Fruit fly (Drosophila melanogaster): ENCODE data around the gene EMC2B.

The EMC2B gene

DNA sequence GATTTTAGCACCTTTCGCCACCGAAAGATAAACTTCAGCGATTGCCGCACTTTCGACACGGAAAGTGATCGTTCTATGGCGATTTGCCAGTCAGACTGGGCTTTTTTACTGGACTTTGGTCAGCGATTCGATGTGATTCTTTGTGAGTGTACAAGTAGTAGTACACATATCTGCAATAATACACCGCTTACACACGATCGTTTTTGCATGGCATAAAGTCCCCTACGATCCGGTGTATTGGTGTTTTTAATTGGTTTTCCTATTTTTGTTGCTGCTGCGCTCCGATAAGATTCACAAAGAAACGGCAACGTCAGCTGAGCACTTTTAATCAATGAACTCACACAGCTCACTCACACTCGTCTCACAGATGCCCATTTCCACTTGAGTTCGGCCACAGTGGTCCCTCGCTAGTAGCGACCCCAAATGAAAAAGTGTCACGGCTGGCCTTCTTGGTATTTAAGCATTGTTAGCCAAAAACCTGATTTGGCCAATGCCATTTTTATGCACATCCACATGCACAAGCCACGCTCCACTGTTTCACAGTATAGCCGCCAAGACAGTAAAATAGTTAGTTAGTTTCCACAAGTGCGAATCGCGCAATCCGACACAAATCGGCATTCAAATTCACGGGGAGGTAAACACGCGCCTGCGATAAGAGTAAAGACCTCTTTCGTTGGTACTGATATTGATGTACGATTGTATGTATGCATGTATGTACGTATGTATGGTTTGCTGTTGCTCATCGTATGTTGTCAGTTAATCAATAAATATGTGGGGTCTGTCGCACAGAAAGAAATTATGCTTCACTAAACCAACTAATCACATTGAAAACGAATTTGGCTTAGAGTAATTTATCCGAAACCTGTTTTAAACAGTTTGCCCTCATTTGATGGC, 5.2 kb downstream of the EMC2B start (continued):
- TF ChIP-seq pita (GFP tag; optimal IDR thresholded peaks at IDR 0.05) (no peak), exex (tag; optimal IDR thresholded peaks at IDR 0.05) (peak; percentile 96), Six4 (GFP tag; optimal IDR thresholded peaks at IDR 0.05) (peak; percentile 62), CG13296 (GFP tag; optimal IDR thresholded peaks at IDR 0.05) (peak; percentile 95), crp (GFP tag; optimal IDR thresholded peaks at IDR 0.05) (peak in 1 of 2 experiments; percentile 62), Gsc (GFP tag; IDR thresholded peaks at IDR 0.05) (no peak), btn (GFP tag; optimal IDR thresholded peaks at IDR 0.05) (peak; percentile 86), h (optimal IDR thresholded peaks at IDR 0.05) (no peak), CG17612 (GFP tag; IDR thresholded peaks at IDR 0.05) (peak; percentile 96), CHES-1-like (GFP tag; optimal IDR thresholded peaks at IDR 0.05) (peak; percentile 97), cato (GFP tag; optimal IDR thresholded peaks at IDR 0.05; ENCODE audit: borderline replicate concordance) (peak; percentile 57), lilli (GFP tag; optimal IDR thresholded peaks at IDR 0.05) (peak; percentile 98), kah (GFP tag; optimal IDR thresholded peaks at IDR 0.05) (peak; percentile 36), Doc2 (GFP tag; IDR thresholded peaks at IDR 0.05) (peak; percentile 92), cas (GFP tag; IDR thresholded peaks at IDR 0.05) (peak; percentile 92), gem (tag; optimal IDR thresholded peaks at IDR 0.05) (peak; percentile 91), Taf1 (GFP tag; IDR thresholded peaks at IDR 0.05) (peak; percentile 96), CG9727 (GFP tag; optimal IDR thresholded peaks at IDR 0.05) (peak; percentile 86), CG4820 (GFP tag; optimal IDR thresholded peaks at IDR 0.05) (peak; percentile 70), Dll (GFP tag; IDR thresholded peaks at IDR 0.05; ENCODE audit: partially characterized antibody) (no peak), CG31224 (GFP tag; IDR thresholded peaks at IDR 0.05) (peak; percentile 94), CG9797 (GFP tag; optimal IDR thresholded peaks at IDR 0.05) (peak; percentile 12), Hand (GFP tag; optimal IDR thresholded peaks at IDR 0.05) (peak; percentile 95), lab (GFP tag; optimal IDR thresholded peaks at IDR 0.05) (peak; percentile 97), CG15514 (GFP tag; optimal IDR thresholded peaks at IDR 0.05) (peak; percentile 92), HLH3B (GFP tag; IDR thresholded peaks at IDR 0.05) (peak; percentile 88), Fer3 (tag; optimal IDR thresholded peaks at IDR 0.05) (peak; percentile 95), phol (tag; optimal IDR thresholded peaks at IDR 0.05) (peak; percentile 77), z (GFP tag; IDR thresholded peaks at IDR 0.05) (peak; percentile 88), dpn (GFP tag; optimal IDR thresholded peaks at IDR 0.05) (peak; percentile 97), Opbp (GFP tag; IDR thresholded peaks at IDR 0.05; ENCODE audit: partially characterized antibody) (no peak), Ssrp (tag; optimal IDR thresholded peaks at IDR 0.05) (peak; percentile 77), CG18476 (GFP tag; optimal IDR thresholded peaks at IDR 0.05) (peak; percentile 82), jing (GFP tag; optimal IDR thresholded peaks at IDR 0.05) (peak; percentile 82), Spps (tag; optimal IDR thresholded peaks at IDR 0.05) (no peak), mam (GFP tag; optimal IDR thresholded peaks at IDR 0.05) (peak; percentile 98), otp (GFP tag; IDR thresholded peaks at IDR 0.05) (peak; percentile 97), CG14667 (GFP tag; IDR thresholded peaks at IDR 0.05) (peak; percentile 92), CG11093 (GFP tag; IDR thresholded peaks at IDR 0.05) (peak; percentile 96), D19A (tag; optimal IDR thresholded peaks at IDR 0.05) (peak; percentile 60), Dad (GFP tag; optimal IDR thresholded peaks at IDR 0.05) (peak; percentile 91), CG15479 (GFP tag; optimal IDR thresholded peaks at IDR 0.05) (peak; percentile 78), Myb (GFP tag; optimal IDR thresholded peaks at IDR 0.05) (peak; percentile 89), chif (GFP tag; optimal IDR thresholded peaks at IDR 0.05) (peak; percentile 83 to 87), CG13287 (GFP tag; IDR thresholded peaks at IDR 0.05; ENCODE audit: partially characterized antibody) (peak; percentile 20; the same call in 1 of the 2 replicates), fru (optimal IDR thresholded peaks at IDR 0.05) (no peak), Drgx (GFP tag; IDR thresholded peaks at IDR 0.05) (peak; percentile 97), CG13424 (tag; optimal IDR thresholded peaks at IDR 0.05) (peak; percentile 91), mld (GFP tag; IDR thresholded peaks at IDR 0.05; ENCODE audit: partially characterized antibody) (no peak)
